Worm (Caenorhabditis elegans) whole organism, young adult: Measurements from ENCODE around the gene scl-5.

Experiments used
- B0019.2 ChIP-seq: fragments of 200-800 bp; sonication (Bioruptor generic); conservative IDR thresholded peaks from 2 replicates; pipeline ENCODE4 v1.3.6; 2022; ENCODE audit warnings: missing genetic modification reagents, missing genetic modification characterization, missing compliant biosample characterization
- Y67H2A.10 ChIP-seq: fragments of 200-800 bp; sonication (Bioruptor generic); conservative IDR thresholded peaks from 2 replicates; pipeline ENCODE4 v1.3.6; 2022; ENCODE audit warnings: missing genetic modification reagents, missing genetic modification characterization, missing compliant biosample characterization
- ceh-100 ChIP-seq: fragments of 200-800 bp; sonication (Bioruptor generic); IDR thresholded peaks from 2 replicates; pipeline ENCODE4 v1.3.6; 2022; ENCODE audit warnings: missing genetic modification reagents, missing genetic modification characterization, missing compliant biosample characterization
- madf-10 ChIP-seq: sonication (generic microtip); optimal IDR thresholded peaks from 2 replicates; lab custom pipeline; 2016; ENCODE audit warnings: mild to moderate bottlenecking, missing genetic modification characterization, missing compliant biosample characterization
- mcd-1 ChIP-seq: fragments of 200-800 bp; sonication (Bioruptor generic); IDR thresholded peaks from 2 replicates; pipeline ENCODE4 v1.3.6; 2022; ENCODE audit warnings: missing genetic modification reagents, missing genetic modification characterization, missing compliant biosample characterization
- nhr-27 ChIP-seq: fragments of 200-800 bp; sonication (Bioruptor generic); optimal IDR thresholded peaks from 2 replicates; lab custom pipeline; 2018; ENCODE audit warnings: mild to moderate bottlenecking, missing genetic modification characterization, moderate library complexity, missing compliant biosample characterization
- snpc-4 ChIP-seq, 5 experiments: fragments of 150-350 bp in 1 of 5; sonication (generic microtip) in 4 of 5; optimal IDR thresholded peaks; 2 replicates each; lab custom pipeline; 2014 to 2018; ENCODE audit warnings: missing genetic modification characterization in 5 of 5, missing biosample characterization in 3 of 5, antibody characterized with exemption in 2 of 5, mild to moderate bottlenecking in 2 of 5, missing compliant biosample characterization in 2 of 5, missing genotype in 2 of 5, moderate library complexity in 2 of 5, missing genetic modification reagents in 1 of 5
- somi-1 ChIP-seq: fragments of 200-800 bp; sonication (Bioruptor generic); optimal IDR thresholded peaks from 2 replicates; lab custom pipeline; 2018; ENCODE audit warnings: mild to moderate bottlenecking, missing genetic modification characterization, missing compliant biosample characterization
- zfh-2 ChIP-seq: fragments of 200-800 bp; sonication (Bioruptor generic); conservative IDR thresholded peaks from 2 replicates; pipeline ENCODE4 v1.3.6; 2022; ENCODE audit warnings: missing genetic modification reagents, missing genetic modification characterization, missing compliant biosample characterization

DNA sequence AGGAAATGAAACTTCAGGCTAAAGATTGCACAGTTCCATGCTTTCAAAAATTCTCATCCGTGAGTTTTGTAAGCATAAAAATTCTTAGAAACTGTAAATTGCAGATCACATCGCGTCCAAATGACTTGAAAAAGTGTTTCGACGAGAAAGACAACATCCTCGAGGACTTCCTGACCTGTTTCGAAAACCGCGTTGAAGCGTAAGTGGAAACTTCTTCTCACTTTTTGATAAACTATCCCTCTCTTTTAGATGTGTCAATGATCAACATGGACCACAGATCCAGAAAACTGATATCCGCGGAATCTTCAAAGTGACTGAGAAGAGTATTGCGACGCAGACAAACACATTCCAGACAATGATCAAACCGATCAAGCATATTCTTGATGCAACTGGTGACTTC lies 17.0 kb downstream of the scl-5 start:
- TF ChIP-seq Y67H2A.10 (GFP tag; lab: Robert Waterston, UW), result no peak
- no peak for TF ChIP-seq snpc-4 (GFP tag; optimal IDR thresholded peaks at IDR 0.05; lab: Kevin White, UChicago)
- no peak for TF ChIP-seq snpc-4 (tag; optimal IDR thresholded peaks at IDR 0.05; lab: Kevin White, UChicago)
- TF ChIP-seq zfh-2 (GFP tag; lab: Robert Waterston, UW), result no peak
- no peak for TF ChIP-seq somi-1 (GFP tag; lab: Kevin White, UChicago)
- TF ChIP-seq ceh-100 (GFP tag; lab: Robert Waterston, UW), result no peak
- no peak for TF ChIP-seq nhr-27 (tag; lab: Kevin White, UChicago)
- no peak for TF ChIP-seq B0019.2 (GFP tag; lab: Robert Waterston, UW)
- TF ChIP-seq madf-10 (tag; lab: Kevin White, UChicago), result no peak
- no peak for TF ChIP-seq mcd-1 (GFP tag; lab: Robert Waterston, UW)
